Fruit fly (Drosophila melanogaster) whole organism, embryonic: ENCODE measurements around the gene mora.

ENCODE experiments used
- CG10366 ChIP-seq: fragments of 200-800 bp; sonication (Bioruptor generic); IDR thresholded peaks from 2 replicates; pipeline ENCODE4 v1.3.6; 2022; ENCODE audit warnings: missing biosample characterization, missing genetic modification characterization
- CG10462 ChIP-seq: fragments of 200-800 bp; sonication (Bioruptor generic); optimal IDR thresholded peaks from 2 replicates; lab custom pipeline; 2016; ENCODE audit warnings: missing biosample characterization, missing genetic modification characterization
- CG10565 ChIP-seq: fragments of 200-800 bp; sonication (Bioruptor generic); optimal IDR thresholded peaks from 3 replicates; lab custom pipeline; 2016; ENCODE audit warnings: missing biosample characterization, mild to moderate bottlenecking, missing genetic modification characterization
- CG11398 ChIP-seq: fragments of 200-800 bp; sonication (Bioruptor generic); optimal IDR thresholded peaks from 2 replicates; lab custom pipeline; 2016; ENCODE audit warnings: missing biosample characterization, missing genetic modification characterization
- CG12744 ChIP-seq: fragments of 200-800 bp; sonication (Bioruptor generic); optimal IDR thresholded peaks from 2 replicates; lab custom pipeline; 2016; ENCODE audit warnings: missing biosample characterization, missing genetic modification characterization
- CG1832 ChIP-seq: fragments of 200-800 bp; sonication (Bioruptor generic); optimal IDR thresholded peaks from 2 replicates; lab custom pipeline; 2017; ENCODE audit warnings: missing biosample characterization, mild to moderate bottlenecking, missing genetic modification characterization, inconsistent platforms
- CG2202 ChIP-seq: fragments of 200-800 bp; sonication (Bioruptor generic); optimal IDR thresholded peaks from 2 replicates; lab custom pipeline; 2018; ENCODE audit warnings: missing biosample characterization, mild to moderate bottlenecking, missing genetic modification characterization
- CG31441 ChIP-seq: fragments of 200-800 bp; sonication (Bioruptor generic); IDR thresholded peaks from 2 replicates; pipeline ENCODE4 v1.3.6; 2022; ENCODE audit warnings: missing biosample characterization, missing genetic modification characterization
- CG6254 ChIP-seq: fragments of 200-800 bp; sonication (Bioruptor generic); optimal IDR thresholded peaks from 3 replicates; lab custom pipeline; 2017; ENCODE audit warnings: mild to moderate bottlenecking, missing biosample characterization, missing genetic modification reagents, missing genetic modification characterization
- CG6654 ChIP-seq: fragments of 200-800 bp; sonication (Bioruptor generic); optimal IDR thresholded peaks from 2 replicates; lab custom pipeline; 2017; ENCODE audit warnings: missing biosample characterization, mild to moderate bottlenecking, missing genetic modification characterization
- CG7372 ChIP-seq: fragments of 200-800 bp; sonication (Bioruptor generic); IDR thresholded peaks from 2 replicates; pipeline ENCODE4 v1.3.6; 2022; ENCODE audit warnings: missing biosample characterization, missing genetic modification characterization
- CG7839 ChIP-seq: fragments of 200-800 bp; sonication (Bioruptor generic); optimal IDR thresholded peaks from 3 replicates; lab custom pipeline; 2018; ENCODE audit warnings: missing biosample characterization, mild to moderate bottlenecking, missing genetic modification characterization, moderate library complexity
- CG7928 ChIP-seq: fragments of 200-800 bp; sonication (Bioruptor generic); optimal IDR thresholded peaks from 2 replicates; lab custom pipeline; 2017; ENCODE audit warnings: missing biosample characterization, mild to moderate bottlenecking, missing genetic modification characterization
- CG9817 ChIP-seq: fragments of 200-800 bp; sonication (Bioruptor generic); optimal IDR thresholded peaks from 2 replicates; lab custom pipeline; 2018; ENCODE audit warnings: missing biosample characterization, mild to moderate bottlenecking, missing genetic modification characterization, moderate library complexity
- CHES-1-like ChIP-seq: fragments of 200-800 bp; sonication (Bioruptor generic); optimal IDR thresholded peaks from 2 replicates; lab custom pipeline; 2016; ENCODE audit warnings: missing biosample characterization, missing genetic modification characterization
- D19A ChIP-seq: fragments of 200-800 bp; optimal IDR thresholded peaks from 3 replicates; lab custom pipeline; 2019; ENCODE audit warnings: missing biosample characterization, mild to moderate bottlenecking, missing genetic modification characterization, moderate library complexity
- Dad ChIP-seq: fragments of 200-800 bp; sonication (Bioruptor generic); optimal IDR thresholded peaks from 3 replicates; lab custom pipeline; 2016; ENCODE audit warnings: missing biosample characterization, missing genetic modification characterization
- Deaf1 ChIP-seq: fragments of 200-800 bp; optimal IDR thresholded peaks from 3 replicates; lab custom pipeline; 2019; ENCODE audit warnings: missing biosample characterization, mild to moderate bottlenecking, missing genetic modification characterization, moderate library complexity
- Doc3 ChIP-seq: fragments of 200-800 bp; sonication (Bioruptor generic); IDR thresholded peaks from 3 replicates; pipeline ENCODE4 v1.3.6; 2022; ENCODE audit warnings: missing biosample characterization, missing genetic modification characterization; ENCODE audit not compliant: partially characterized antibody
- GATAe ChIP-seq: fragments of 200-800 bp; sonication (Bioruptor generic); conservative IDR thresholded peaks from 2 replicates; pipeline ENCODE4 v1.3.6; 2022; ENCODE audit warnings: missing biosample characterization, missing genetic modification characterization
- Gsc ChIP-seq: fragments of 200-800 bp; sonication (Bioruptor generic); IDR thresholded peaks from 2 replicates; pipeline ENCODE4 v1.3.6; 2022; ENCODE audit warnings: missing biosample characterization, missing genetic modification characterization
- HLH54F ChIP-seq: fragments of 200-800 bp; sonication (Bioruptor generic); optimal IDR thresholded peaks from 3 replicates; lab custom pipeline; 2016; ENCODE audit warnings: missing biosample characterization, missing genetic modification characterization
- Hr78 ChIP-seq, 2 experiments: fragments of 200-800 bp in 1 of 2; fragments of >200 bp in 1 of 2; sonication (Bioruptor generic) in 1 of 2; optimal IDR thresholded peaks; 2 replicates each; lab custom pipeline; 2017 to 2019; ENCODE audit warnings: missing biosample characterization in 2 of 2, missing genetic modification characterization in 2 of 2, mild to moderate bottlenecking in 1 of 2, moderate library complexity in 1 of 2
- Jarid2 ChIP-seq: fragments of 200-800 bp; sonication (Bioruptor generic); optimal IDR thresholded peaks from 3 replicates; lab custom pipeline; 2017; ENCODE audit warnings: mild to moderate bottlenecking, missing biosample characterization, missing genetic modification reagents, missing genetic modification characterization
- Kr ChIP-seq: fragments of 200-800 bp; sonication (Bioruptor generic); optimal IDR thresholded peaks from 2 replicates; lab custom pipeline; 2017; ENCODE audit warnings: missing biosample characterization, mild to moderate bottlenecking, missing genetic modification characterization
- Myb ChIP-seq: fragments of 200-800 bp; sonication (Bioruptor generic); optimal IDR thresholded peaks from 2 replicates; lab custom pipeline; 2016; ENCODE audit warnings: missing biosample characterization, missing genetic modification characterization
- NC2β ChIP-seq: fragments of 200-800 bp; sonication (Bioruptor generic); optimal IDR thresholded peaks from 2 replicates; lab custom pipeline; 2016; ENCODE audit warnings: missing biosample characterization, missing genetic modification characterization
- Scr ChIP-seq: fragments of 200-800 bp; sonication (Bioruptor generic); IDR thresholded peaks from 2 replicates; pipeline ENCODE4 v1.3.6; 2022; ENCODE audit warnings: missing biosample characterization, missing genetic modification characterization; ENCODE audit not compliant: partially characterized antibody
- Vsx1 ChIP-seq: fragments of 200-800 bp; sonication (Bioruptor generic); optimal IDR thresholded peaks from 2 replicates; lab custom pipeline; 2017; ENCODE audit warnings: missing biosample characterization, mild to moderate bottlenecking, missing genetic modification characterization, missing genetic modification reagents
- ab ChIP-seq: fragments of 200-800 bp; sonication (Bioruptor generic); optimal IDR thresholded peaks from 2 replicates; lab custom pipeline; 2016; ENCODE audit warnings: missing biosample characterization, missing genetic modification characterization
- al ChIP-seq: fragments of 200-800 bp; sonication (Bioruptor generic); IDR thresholded peaks from 2 replicates; pipeline ENCODE4 v1.3.6; 2022; ENCODE audit warnings: missing biosample characterization, missing genetic modification characterization
- btn ChIP-seq: fragments of 200-800 bp; sonication (Bioruptor generic); optimal IDR thresholded peaks from 2 replicates; lab custom pipeline; 2016; ENCODE audit warnings: missing biosample characterization, missing genetic modification characterization
- cato ChIP-seq: fragments of 200-800 bp; sonication (Bioruptor generic); optimal IDR thresholded peaks from 2 replicates; lab custom pipeline; 2016; ENCODE audit warnings: missing biosample characterization, missing genetic modification characterization, borderline replicate concordance
- chm ChIP-seq: fragments of 200-800 bp; sonication (Bioruptor generic); IDR thresholded peaks from 2 replicates; pipeline ENCODE4 v1.3.6; 2022; ENCODE audit warnings: missing biosample characterization, missing genetic modification characterization
- dpn ChIP-seq, 2 experiments: fragments of 200-800 bp; sonication (Bioruptor generic); optimal IDR thresholded peaks; 3 replicates each; lab custom pipeline; 2016; ENCODE audit warnings: missing biosample characterization in 2 of 2, missing genetic modification characterization in 2 of 2
- eve ChIP-seq, 2 experiments: fragments of >200 bp; optimal IDR thresholded peaks; 2 replicates each; lab custom pipeline; 2017; ENCODE audit warnings: missing biosample characterization in 2 of 2, missing genetic modification characterization in 2 of 2
- eyg ChIP-seq: fragments of 200-800 bp; sonication (Bioruptor generic); optimal IDR thresholded peaks from 3 replicates; lab custom pipeline; 2016; ENCODE audit warnings: missing biosample characterization, missing genetic modification characterization
- ftz-f1 ChIP-seq: fragments of 200-800 bp; sonication (Bioruptor generic); optimal IDR thresholded peaks from 2 replicates; lab custom pipeline; 2016; ENCODE audit warnings: missing biosample characterization, missing genetic modification characterization
- her ChIP-seq: fragments of 200-800 bp; sonication (Bioruptor generic); optimal IDR thresholded peaks from 2 replicates; lab custom pipeline; 2016; ENCODE audit warnings: missing biosample characterization, missing genetic modification characterization
- hkb ChIP-seq, 2 experiments: fragments of 200-800 bp in 1 of 2; fragments of >200 bp in 1 of 2; sonication (Bioruptor generic) in 1 of 2; IDR thresholded peaks in 1 of 2; optimal IDR thresholded peaks in 1 of 2; 2 replicates each; pipeline versions ENCODE4 v1.3.6 to Lab custom; 2017 to 2022; ENCODE audit warnings: missing biosample characterization in 1 of 2, missing genetic modification characterization in 1 of 2
- jumu ChIP-seq: fragments of 200-800 bp; sonication (Bioruptor generic); optimal IDR thresholded peaks from 3 replicates; lab custom pipeline; 2016; ENCODE audit warnings: missing biosample characterization, missing genetic modification characterization
- klu ChIP-seq: fragments of 200-800 bp; sonication (Bioruptor generic); IDR thresholded peaks from 2 replicates; pipeline ENCODE4 v1.3.6; 2022; ENCODE audit warnings: missing biosample characterization, missing genetic modification characterization
- lmd ChIP-seq: fragments of 200-800 bp; sonication (Bioruptor generic); IDR thresholded peaks from 2 replicates; pipeline ENCODE4 v1.3.6; 2022; ENCODE audit warnings: missing biosample characterization, missing genetic modification characterization
- ro ChIP-seq: fragments of 200-800 bp; sonication (Bioruptor generic); IDR thresholded peaks from 2 replicates; pipeline ENCODE4 v1.3.6; 2022; ENCODE audit warnings: missing biosample characterization, missing genetic modification characterization
- run ChIP-seq: fragments of 200-800 bp; sonication (Bioruptor generic); optimal IDR thresholded peaks from 3 replicates; lab custom pipeline; 2018; ENCODE audit warnings: missing biosample characterization, mild to moderate bottlenecking, missing genetic modification characterization
- sug ChIP-seq: fragments of 200-800 bp; optimal IDR thresholded peaks from 2 replicates; lab custom pipeline; 2019; ENCODE audit warnings: missing biosample characterization, mild to moderate bottlenecking, missing genetic modification characterization, moderate library complexity
- tio ChIP-seq: fragments of 200-800 bp; sonication (Bioruptor generic); optimal IDR thresholded peaks from 2 replicates; lab custom pipeline; 2017; ENCODE audit warnings: missing biosample characterization, missing genetic modification characterization, inconsistent platforms
- toy ChIP-seq: fragments of 200-800 bp; sonication (Bioruptor generic); IDR thresholded peaks from 2 replicates; pipeline ENCODE4 v1.3.6; 2022; ENCODE audit warnings: missing biosample characterization, missing genetic modification characterization
- ttk ChIP-seq: fragments of 200-800 bp; sonication (Bioruptor generic); IDR thresholded peaks from 2 replicates; pipeline ENCODE4 v2.1.2; 2022; ENCODE audit warnings: missing biosample characterization, missing genetic modification characterization
- unpg ChIP-seq: fragments of 200-800 bp; sonication (Bioruptor generic); optimal IDR thresholded peaks from 3 replicates; lab custom pipeline; 2018; ENCODE audit warnings: missing biosample characterization, mild to moderate bottlenecking, missing genetic modification characterization, moderate library complexity
- vvl ChIP-seq: fragments of 200-800 bp; sonication (Bioruptor generic); IDR thresholded peaks from 2 replicates; pipeline ENCODE4 v1.3.6; 2022; ENCODE audit warnings: missing biosample characterization, missing genetic modification characterization

The mora gene

DNA sequence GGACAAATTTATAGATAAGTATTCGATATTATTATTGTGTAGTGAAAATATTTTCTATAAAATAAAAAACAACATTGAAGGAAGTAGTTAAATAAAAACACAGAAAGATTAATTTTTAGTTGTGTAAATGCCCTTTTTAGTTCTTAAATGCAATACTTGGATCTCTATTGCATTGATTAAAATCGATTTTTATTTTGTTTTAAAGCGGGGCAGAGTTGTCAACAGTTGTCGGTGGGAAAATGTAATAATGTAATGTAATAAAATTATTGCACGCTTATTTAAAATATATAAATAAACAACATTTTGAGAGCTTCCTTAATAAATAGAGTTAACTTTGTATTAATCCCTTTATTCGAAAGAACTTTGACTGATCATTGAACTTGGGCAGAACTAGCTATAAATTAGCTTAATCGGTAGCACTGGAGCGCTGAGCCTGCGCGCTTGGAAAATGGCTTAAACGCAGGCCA lies 22.6 kb upstream of the mora start, which contains the start of gene Apc2 (continued):
- TF ChIP-seq ro (GFP tag; lab: Robert Waterston, UW) (no peak), vvl (peak; percentile 63), Scr (peak; percentile 74), al (peak; percentile 45), HLH54F (peak; percentile 36), CG6254 (GFP tag; lab: Kevin White, UChicago) (no peak), CG9817 (tag; lab: Kevin White, UChicago) (peak; percentile 58), jumu (GFP tag; lab: Kevin White, UChicago) (no peak), CG1832 (GFP tag; lab: Kevin White, UChicago) (no peak), cato (GFP tag; lab: Kevin White, UChicago) (peak; percentile 3), btn (no peak), Kr (GFP tag; lab: Kevin White, UChicago) (no peak), NC2β (GFP tag; lab: Kevin White, UChicago) (no peak), Deaf1 (no peak), ttk (peak; percentile 64), chm (GFP tag; lab: Robert Waterston, UW) (peak; percentile 21; the same call in 1 of the 2 replicates), toy (GFP tag; lab: Robert Waterston, UW) (no peak), CG6654 (no peak), Jarid2 (GFP tag; lab: Kevin White, UChicago) (no peak), sug (tag; lab: Kevin White, UChicago) (peak; percentile 62), CHES-1-like (GFP tag; lab: Kevin White, UChicago) (no peak), hkb (optimal IDR thresholded peaks at IDR 0.05; lab: Kevin White, UChicago) (no peak), hkb (GFP tag; IDR thresholded peaks at IDR 0.05; lab: Robert Waterston, UW) (peak; percentile 68), CG12744 (GFP tag; lab: Kevin White, UChicago) (no peak), CG10565 (GFP tag; lab: Kevin White, UChicago) (no peak), D19A (tag; lab: Kevin White, UChicago) (peak; percentile 65), Gsc (GFP tag; lab: Robert Waterston, UW) (no peak), ftz-f1 (no peak), Myb (GFP tag; lab: Kevin White, UChicago) (peak; percentile 2), eve (GFP tag; optimal IDR thresholded peaks at IDR 0.05; lab: Kevin White, UChicago) (no peak), CG7928 (no peak), dpn (GFP tag; optimal IDR thresholded peaks at IDR 0.05; lab: Kevin White, UChicago) (peak; percentile 34 to 61), CG10366 (peak; percentile 50), CG10462 (GFP tag; lab: Kevin White, UChicago) (peak; percentile 73), klu (GFP tag; lab: Robert Waterston, UW) (peak; percentile 54), eyg (no peak), CG7372 (GFP tag; lab: Robert Waterston, UW) (no peak), lmd (peak; percentile 64), Doc3 (GFP tag; lab: Robert Waterston, UW) (peak; percentile 57), Dad (GFP tag; lab: Kevin White, UChicago) (no peak), tio (GFP tag; lab: Kevin White, UChicago) (no peak), CG11398 (no peak), ab (GFP tag; lab: Kevin White, UChicago) (no peak), Hr78 (GFP tag; optimal IDR thresholded peaks at IDR 0.05; lab: Kevin White, UChicago) (no peak), CG31441 (GFP tag; lab: Robert Waterston, UW) (peak; percentile 70), Vsx1 (no peak), unpg (GFP tag; lab: Kevin White, UChicago) (peak; percentile 66), run (no peak), CG2202 (no peak), GATAe (no peak), her (GFP tag; lab: Kevin White, UChicago) (no peak), CG7839 (tag; lab: Kevin White, UChicago) (peak; percentile 74)
